Worm (Caenorhabditis elegans): Measurements from ENCODE around the gene sri-25.

DNA sequence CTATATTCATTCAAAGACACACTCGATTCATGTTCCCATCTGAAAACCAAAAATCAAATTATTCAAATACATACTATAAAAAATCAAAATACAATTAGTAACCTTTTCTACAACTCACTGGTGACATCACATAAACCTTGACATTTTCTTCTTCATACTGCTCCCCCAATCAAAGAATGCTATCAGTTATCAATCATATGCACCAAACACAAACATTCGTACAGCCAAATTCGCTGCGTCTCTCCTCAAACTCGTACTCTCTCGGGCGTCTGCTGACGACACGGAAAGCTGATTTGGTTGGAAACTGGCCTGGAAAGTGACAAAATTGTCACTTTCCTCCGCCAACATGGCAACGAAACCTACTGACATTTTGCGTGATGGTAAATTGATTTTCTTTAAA is 24.4 kb upstream of the sri-25 start, which contains the start of gene plc-2:
- TF ChIP-seq pha-4 (tag; optimal IDR thresholded peaks at IDR 0.05) (peak; percentile 44), ceh-82 (tag; optimal IDR thresholded peaks at IDR 0.05) (no peak), ceh-28 (tag; optimal IDR thresholded peaks at IDR 0.05) (no peak), aly-2 (tag; optimal IDR thresholded peaks at IDR 0.05) (no peak), zag-1 (tag; optimal IDR thresholded peaks at IDR 0.05) (no peak), nhr-11 (tag; optimal IDR thresholded peaks at IDR 0.05) (no peak), egl-27 (tag; optimal IDR thresholded peaks at IDR 0.05) (no peak)
